Fruit fly (Drosophila melanogaster) whole organism, embryonic: ENCODE results near the gene CG7016.

Experiments used
- Ada2b ChIP-seq: fragments of 200-800 bp; sonication (Bioruptor generic); IDR thresholded peaks from 2 replicates; pipeline ENCODE4 v1.3.6; 2022; ENCODE audit warnings: missing biosample characterization, missing genetic modification characterization
- Asciz ChIP-seq: fragments of 200-800 bp; sonication (Bioruptor generic); optimal IDR thresholded peaks from 2 replicates; lab custom pipeline; 2017; ENCODE audit warnings: missing biosample characterization, mild to moderate bottlenecking, missing genetic modification characterization, missing genetic modification reagents
- B-H1 ChIP-seq: fragments of 200-800 bp; sonication (Bioruptor generic); IDR thresholded peaks from 3 replicates; pipeline ENCODE4 v1.3.6; 2022; ENCODE audit warnings: missing biosample characterization, missing genetic modification characterization
- CG11247 ChIP-seq: fragments of 200-800 bp; sonication (Bioruptor generic); IDR thresholded peaks from 2 replicates; pipeline ENCODE4 v1.3.6; 2022; ENCODE audit warnings: missing biosample characterization, missing genetic modification characterization
- CG14014 ChIP-seq: fragments of 200-800 bp; sonication (Bioruptor generic); IDR thresholded peaks from 2 replicates; pipeline ENCODE4 v1.3.6; 2022; ENCODE audit warnings: missing biosample characterization, missing genetic modification characterization
- CG15479 ChIP-seq: fragments of 200-800 bp; sonication (Bioruptor generic); optimal IDR thresholded peaks from 3 replicates; lab custom pipeline; 2019; ENCODE audit warnings: missing biosample characterization, mild to moderate bottlenecking, missing genetic modification characterization, moderate library complexity
- CG18476 ChIP-seq: fragments of 200-800 bp; sonication (Bioruptor generic); optimal IDR thresholded peaks from 2 replicates; lab custom pipeline; 2016; ENCODE audit warnings: missing biosample characterization, mild to moderate bottlenecking, missing genetic modification characterization
- CG2199 ChIP-seq: fragments of 200-800 bp; sonication (Bioruptor generic); IDR thresholded peaks from 3 replicates; pipeline ENCODE4 v1.3.6; 2022; ENCODE audit warnings: missing biosample characterization, missing genetic modification characterization
- CG2202 ChIP-seq: fragments of 200-800 bp; sonication (Bioruptor generic); optimal IDR thresholded peaks from 2 replicates; lab custom pipeline; 2018; ENCODE audit warnings: missing biosample characterization, mild to moderate bottlenecking, missing genetic modification characterization
- CG30020 ChIP-seq: fragments of 200-800 bp; optimal IDR thresholded peaks from 2 replicates; lab custom pipeline; 2019; ENCODE audit warnings: missing biosample characterization, mild to moderate bottlenecking, missing genetic modification characterization, moderate library complexity
- CG32767 ChIP-seq: fragments of 200-800 bp; sonication (Bioruptor generic); IDR thresholded peaks from 2 replicates; pipeline ENCODE4 v1.3.6; 2022; ENCODE audit warnings: missing biosample characterization, missing genetic modification characterization
- CG3281 ChIP-seq: fragments of 200-800 bp; sonication (Bioruptor generic); optimal IDR thresholded peaks from 3 replicates; lab custom pipeline; 2017; ENCODE audit warnings: missing biosample characterization, mild to moderate bottlenecking, missing genetic modification characterization
- CG33213 ChIP-seq: fragments of 200-800 bp; sonication (Bioruptor generic); optimal IDR thresholded peaks from 3 replicates; lab custom pipeline; 2016; ENCODE audit warnings: missing biosample characterization, missing genetic modification characterization
- CG42726 ChIP-seq: fragments of 200-800 bp; sonication (Bioruptor generic); IDR thresholded peaks from 2 replicates; pipeline ENCODE4 v1.3.6; 2022; ENCODE audit warnings: missing biosample characterization, missing genetic modification characterization; ENCODE audit not compliant: partially characterized antibody
- CG4820 ChIP-seq: fragments of 200-800 bp; sonication (Bioruptor generic); optimal IDR thresholded peaks from 3 replicates; lab custom pipeline; 2016; ENCODE audit warnings: missing biosample characterization, missing genetic modification characterization
- CG4854 ChIP-seq: fragments of 200-800 bp; sonication (Bioruptor generic); optimal IDR thresholded peaks from 2 replicates; lab custom pipeline; 2016; ENCODE audit warnings: missing biosample characterization, missing genetic modification characterization, inconsistent platforms
- CG6175 ChIP-seq: fragments of 200-800 bp; sonication (Bioruptor generic); IDR thresholded peaks from 3 replicates; pipeline ENCODE4 v1.3.6; 2022; ENCODE audit warnings: missing biosample characterization, missing genetic modification characterization
- CG8944 ChIP-seq: fragments of 200-800 bp; sonication (Bioruptor generic); optimal IDR thresholded peaks from 3 replicates; lab custom pipeline; 2016; ENCODE audit warnings: missing biosample characterization, missing genetic modification characterization
- CTCF ChIP-seq: fragments of 200-800 bp; sonication (Bioruptor generic); optimal IDR thresholded peaks from 2 replicates; lab custom pipeline; 2017; ENCODE audit warnings: missing biosample characterization, mild to moderate bottlenecking, missing genetic modification characterization, moderate library complexity
- CkIIα-i1 ChIP-seq: fragments of 200-800 bp; sonication (Bioruptor generic); IDR thresholded peaks from 2 replicates; pipeline ENCODE4 v1.3.6; 2022; ENCODE audit warnings: missing biosample characterization, missing genetic modification characterization
- Dref ChIP-seq: fragments of 200-800 bp; sonication (Bioruptor generic); IDR thresholded peaks from 2 replicates; pipeline ENCODE4 v1.3.6; 2022; ENCODE audit warnings: missing biosample characterization, missing genetic modification characterization
- H15 ChIP-seq: fragments of 200-800 bp; sonication (Bioruptor generic); IDR thresholded peaks from 3 replicates; pipeline ENCODE4 v1.3.6; 2022; ENCODE audit warnings: missing biosample characterization, missing genetic modification characterization
- Hr51 ChIP-seq, 2 experiments: fragments of 200-800 bp; sonication (Bioruptor generic); optimal IDR thresholded peaks; 2 replicates in 1 of 2; 3 replicates in 1 of 2; lab custom pipeline; 2016 to 2018; ENCODE audit warnings: missing biosample characterization in 2 of 2, missing genetic modification characterization in 2 of 2, mild to moderate bottlenecking in 1 of 2, moderate library complexity in 1 of 2
- Lim3 ChIP-seq: fragments of 200-800 bp; sonication (Bioruptor generic); IDR thresholded peaks from 2 replicates; pipeline ENCODE4 v1.3.6; 2022; ENCODE audit warnings: missing biosample characterization, missing genetic modification characterization
- Nf-YA ChIP-seq: fragments of 200-800 bp; sonication (Bioruptor generic); IDR thresholded peaks from 2 replicates; pipeline ENCODE4 v1.3.6; 2022; ENCODE audit warnings: missing biosample characterization, missing genetic modification characterization
- Pdp1 ChIP-seq, 2 experiments: fragments of 200-800 bp; sonication (Bioruptor generic); optimal IDR thresholded peaks; 3 replicates each; lab custom pipeline; 2016; ENCODE audit warnings: missing biosample characterization in 2 of 2, missing genetic modification characterization in 2 of 2, mild to moderate bottlenecking in 1 of 2, moderate library complexity in 1 of 2
- Scr ChIP-seq: fragments of 200-800 bp; sonication (Bioruptor generic); IDR thresholded peaks from 2 replicates; pipeline ENCODE4 v1.3.6; 2022; ENCODE audit warnings: missing biosample characterization, missing genetic modification characterization; ENCODE audit not compliant: partially characterized antibody
- amos ChIP-seq: fragments of 200-800 bp; sonication (Bioruptor generic); IDR thresholded peaks from 2 replicates; pipeline ENCODE4 v1.3.6; 2022; ENCODE audit warnings: missing biosample characterization, missing genetic modification characterization; ENCODE audit not compliant: partially characterized antibody
- ash1 ChIP-seq: fragments of 200-800 bp; sonication (Bioruptor generic); optimal IDR thresholded peaks from 2 replicates; lab custom pipeline; 2018; ENCODE audit warnings: missing biosample characterization, mild to moderate bottlenecking, missing genetic modification characterization
- br ChIP-seq: fragments of >200 bp; optimal IDR thresholded peaks from 2 replicates; lab custom pipeline; 2017
- btn ChIP-seq: fragments of 200-800 bp; sonication (Bioruptor generic); optimal IDR thresholded peaks from 2 replicates; lab custom pipeline; 2016; ENCODE audit warnings: missing biosample characterization, missing genetic modification characterization
- cwo ChIP-seq: fragments of 200-800 bp; sonication (Bioruptor generic); optimal IDR thresholded peaks from 3 replicates; lab custom pipeline; 2017; ENCODE audit warnings: missing biosample characterization, missing genetic modification characterization, mild to moderate bottlenecking, moderate library complexity, missing genetic modification reagents
- danr ChIP-seq: fragments of 200-800 bp; sonication (Bioruptor generic); IDR thresholded peaks from 2 replicates; pipeline ENCODE4 v1.3.6; 2022; ENCODE audit warnings: missing biosample characterization, missing genetic modification characterization
- eve ChIP-seq, 2 experiments: fragments of >200 bp; optimal IDR thresholded peaks; 2 replicates each; lab custom pipeline; 2017; ENCODE audit warnings: missing biosample characterization in 2 of 2, missing genetic modification characterization in 2 of 2
- ewg ChIP-seq: fragments of 200-800 bp; sonication (Bioruptor generic); optimal IDR thresholded peaks from 3 replicates; lab custom pipeline; 2017; ENCODE audit warnings: mild to moderate bottlenecking, missing biosample characterization, missing genetic modification reagents, missing genetic modification characterization
- gce ChIP-seq: fragments of 200-800 bp; sonication (Bioruptor generic); IDR thresholded peaks from 3 replicates; pipeline ENCODE4 v1.3.6; 2022; ENCODE audit warnings: missing biosample characterization, missing genetic modification characterization
- hb ChIP-seq: fragments of 200-800 bp; sonication (Bioruptor generic); IDR thresholded peaks from 3 replicates; pipeline ENCODE4 v1.3.6; 2022; ENCODE audit warnings: missing biosample characterization, missing genetic modification characterization; ENCODE audit not compliant: partially characterized antibody
- lmd ChIP-seq: fragments of 200-800 bp; sonication (Bioruptor generic); IDR thresholded peaks from 2 replicates; pipeline ENCODE4 v1.3.6; 2022; ENCODE audit warnings: missing biosample characterization, missing genetic modification characterization
- nerfin-1 ChIP-seq: fragments of 200-800 bp; sonication (Bioruptor generic); optimal IDR thresholded peaks from 3 replicates; lab custom pipeline; 2019; ENCODE audit warnings: missing biosample characterization, mild to moderate bottlenecking, missing genetic modification characterization, moderate library complexity
- nmo ChIP-seq: fragments of 200-800 bp; sonication (Bioruptor generic); optimal IDR thresholded peaks from 2 replicates; lab custom pipeline; 2018; ENCODE audit warnings: missing biosample characterization, mild to moderate bottlenecking, missing genetic modification characterization, moderate library complexity
- nom ChIP-seq: fragments of 200-800 bp; sonication (Bioruptor generic); optimal IDR thresholded peaks from 2 replicates; lab custom pipeline; 2017; ENCODE audit warnings: missing biosample characterization, missing genetic modification characterization, mild to moderate bottlenecking, moderate library complexity, missing genetic modification reagents
- odd ChIP-seq: fragments of 200-800 bp; sonication (Bioruptor generic); optimal IDR thresholded peaks from 2 replicates; lab custom pipeline; 2017; ENCODE audit warnings: missing biosample characterization, mild to moderate bottlenecking, missing genetic modification characterization
- psq ChIP-seq: fragments of 200-800 bp; sonication (Bioruptor generic); optimal IDR thresholded peaks from 2 replicates; lab custom pipeline; 2017; ENCODE audit warnings: missing biosample characterization, missing genetic modification characterization
- ranshi ChIP-seq: fragments of 200-800 bp; sonication (Bioruptor generic); IDR thresholded peaks from 2 replicates; pipeline ENCODE4 v1.3.6; 2022; ENCODE audit warnings: missing biosample characterization, missing genetic modification characterization
- sim ChIP-seq: fragments of 200-800 bp; sonication (Bioruptor generic); IDR thresholded peaks from 2 replicates; pipeline ENCODE4 v1.3.6; 2022; ENCODE audit warnings: missing biosample characterization, missing genetic modification characterization
- sob ChIP-seq: fragments of 200-800 bp; sonication (Bioruptor generic); IDR thresholded peaks from 2 replicates; pipeline ENCODE4 v1.3.6; 2022; ENCODE audit warnings: missing biosample characterization, missing genetic modification characterization
- trem ChIP-seq: fragments of 200-800 bp; optimal IDR thresholded peaks from 3 replicates; lab custom pipeline; 2019; ENCODE audit warnings: missing biosample characterization, mild to moderate bottlenecking, missing genetic modification characterization, moderate library complexity
- unpg ChIP-seq: fragments of 200-800 bp; sonication (Bioruptor generic); optimal IDR thresholded peaks from 3 replicates; lab custom pipeline; 2018; ENCODE audit warnings: missing biosample characterization, mild to moderate bottlenecking, missing genetic modification characterization, moderate library complexity
- wor ChIP-seq: fragments of 200-800 bp; sonication (Bioruptor generic); IDR thresholded peaks from 2 replicates; pipeline ENCODE4 v1.3.6; 2022; ENCODE audit warnings: missing biosample characterization, missing genetic modification characterization
- zen ChIP-seq: fragments of 200-800 bp; sonication (Bioruptor generic); optimal IDR thresholded peaks from 3 replicates; lab custom pipeline; 2018; ENCODE audit warnings: missing biosample characterization, mild to moderate bottlenecking, missing genetic modification characterization, moderate library complexity

The CG7016 gene

DNA sequence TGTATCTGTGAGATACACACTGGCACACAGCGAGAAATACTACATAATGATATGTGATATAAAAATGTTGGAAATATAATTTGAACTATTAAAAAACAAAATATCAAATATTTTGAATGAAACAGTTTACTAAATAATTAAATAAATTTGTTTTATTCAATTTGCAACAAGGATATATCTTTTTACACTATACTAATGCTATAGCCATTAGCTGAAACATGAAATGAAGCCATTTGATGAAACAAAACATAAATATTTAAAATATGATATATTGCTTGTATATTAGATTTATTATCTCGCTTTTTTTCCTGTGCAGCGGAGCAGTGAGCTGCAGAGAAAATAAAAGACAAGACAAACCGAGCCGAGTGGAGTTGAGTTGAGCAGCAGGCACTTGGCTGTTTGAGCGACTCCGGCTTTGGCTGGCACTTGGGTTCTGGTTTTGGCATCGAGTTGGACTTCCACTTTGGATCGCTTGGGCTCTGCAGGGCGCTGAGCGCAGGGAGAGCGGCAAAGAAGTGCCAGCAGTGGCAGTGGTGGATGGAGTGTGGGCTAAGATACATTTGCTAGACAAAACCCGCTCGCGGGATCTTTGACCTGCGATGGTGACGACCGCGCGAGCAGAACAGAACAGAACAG, 30.7 kb downstream of the CG7016 start (continued):
- peak; percentile 39; the same call in 2 of the 3 replicates for TF ChIP-seq B-H1 (GFP tag; lab: Robert Waterston, UW)
- 0 out of 3 replicates have a peak, but pooled peaks have one; percentile 7 for TF ChIP-seq gce (GFP tag; lab: Robert Waterston, UW)
- peak; percentile 58 for TF ChIP-seq CG4820 (GFP tag; lab: Kevin White, UChicago)
- peak; percentile 32; the same call in 1 of the 2 replicates for TF ChIP-seq ranshi
- TF ChIP-seq hb, result no peak
- peak; percentile 85 for TF ChIP-seq unpg (GFP tag; lab: Kevin White, UChicago)
- peak; percentile 73 for TF ChIP-seq cwo
- no peak for TF ChIP-seq CG15479 (GFP tag; lab: Kevin White, UChicago)
- peak in 1 of 2 experiments; percentile 5 for TF ChIP-seq Pdp1 (GFP tag; optimal IDR thresholded peaks at IDR 0.05; lab: Kevin White, UChicago)
- TF ChIP-seq CG8944 (GFP tag; lab: Kevin White, UChicago), result no peak
- peak; percentile 31 for TF ChIP-seq ewg (GFP tag; lab: Kevin White, UChicago)
- peak; percentile 90 for TF ChIP-seq trem (tag; lab: Kevin White, UChicago)
- peak; percentile 73 for TF ChIP-seq CG30020 (tag; lab: Kevin White, UChicago)
- TF ChIP-seq psq, result peak; percentile 21
- TF ChIP-seq odd (GFP tag; lab: Kevin White, UChicago), result peak; percentile 60
- peak; percentile 69 for TF ChIP-seq CG3281 (GFP tag; lab: Kevin White, UChicago)
- no peak for TF ChIP-seq CkIIα-i1
- TF ChIP-seq H15 (GFP tag; lab: Robert Waterston, UW), result peak; percentile 28; the same call in 1 of the 3 replicates
- TF ChIP-seq CG11247, result 0 out of 2 replicates have a peak, but pooled peaks have one; percentile 14
- no peak for TF ChIP-seq eve (GFP tag; optimal IDR thresholded peaks at IDR 0.05; lab: Kevin White, UChicago)
- TF ChIP-seq sob, result peak; percentile 37; the same call in 1 of the 2 replicates
- no peak for TF ChIP-seq btn (GFP tag; lab: Kevin White, UChicago)
- peak; percentile 95 for TF ChIP-seq nmo (GFP tag; lab: Kevin White, UChicago)
- TF ChIP-seq br (lab: Kevin White, UChicago), result no peak
- TF ChIP-seq zen (tag; lab: Kevin White, UChicago), result peak; percentile 63
- peak; percentile 81 for TF ChIP-seq nerfin-1
- no peak for TF ChIP-seq CG42726 (GFP tag; lab: Robert Waterston, UW)
- no peak for TF ChIP-seq Lim3 (GFP tag; lab: Robert Waterston, UW)
- no peak for TF ChIP-seq ash1 (GFP tag; lab: Kevin White, UChicago)
- peak; percentile 54 for TF ChIP-seq CG18476
- no peak for TF ChIP-seq CTCF (GFP tag; lab: Kevin White, UChicago)
- peak; percentile 20; the same call in 1 of the 2 replicates for TF ChIP-seq CG14014 (GFP tag; lab: Robert Waterston, UW)
- TF ChIP-seq Scr (GFP tag; lab: Robert Waterston, UW), result no peak
- no peak; the same call in 1 of the 2 replicates for TF ChIP-seq danr (GFP tag; lab: Robert Waterston, UW)
- TF ChIP-seq lmd (GFP tag; lab: Robert Waterston, UW), result peak; percentile 78
- TF ChIP-seq CG33213, result no peak
- peak; percentile 77 for TF ChIP-seq nom (GFP tag; lab: Kevin White, UChicago)
- TF ChIP-seq Hr51 (GFP tag; optimal IDR thresholded peaks at IDR 0.05; lab: Kevin White, UChicago), result peak in 1 of 2 experiments; percentile 86
- TF ChIP-seq CG4854, result no peak
- peak; percentile 84 for TF ChIP-seq CG32767 (GFP tag; lab: Robert Waterston, UW)
- no peak for TF ChIP-seq amos
- TF ChIP-seq sim (GFP tag; lab: Robert Waterston, UW), result no peak
- peak; percentile 47; the same call in 1 of the 2 replicates for TF ChIP-seq wor (GFP tag; lab: Robert Waterston, UW)
- peak; percentile 61 for TF ChIP-seq Ada2b
- no peak for TF ChIP-seq CG6175
- TF ChIP-seq CG2199 (GFP tag; lab: Robert Waterston, UW), result no peak
- TF ChIP-seq Nf-YA (GFP tag; lab: Robert Waterston, UW), result peak; percentile 57; the same call in 1 of the 2 replicates
- peak; percentile 47 for TF ChIP-seq CG2202 (tag; lab: Kevin White, UChicago)
- TF ChIP-seq Dref, result no peak
- TF ChIP-seq Asciz (GFP tag; lab: Kevin White, UChicago), result peak; percentile 80
